Worm (Caenorhabditis elegans): ENCODE results near the gene F48E3.6.

ce11 chrX:7485748-7486147, 17.0 kb downstream of the F48E3.6 start, which contains the start of gene gly-12:
- TF ChIP-seq W03F9.2 (tag; optimal IDR thresholded peaks at IDR 0.05): no peak
- no peak for TF ChIP-seq him-1 (tag; optimal IDR thresholded peaks at IDR 0.05)
- no peak for TF ChIP-seq dao-5 (tag; optimal IDR thresholded peaks at IDR 0.05)
